Fruit fly (Drosophila melanogaster) whole organism, prepupa: ENCODE results near the gene Obp8a.

Experiments
- CG10631 ChIP-seq: fragments of 200-800 bp; sonication (Bioruptor generic); optimal IDR thresholded peaks from 2 replicates; lab custom pipeline; 2016; ENCODE audit warnings: missing biosample characterization, missing genetic modification characterization
- CG11294 ChIP-seq: fragments of 200-800 bp; sonication (Bioruptor generic); IDR thresholded peaks from 2 replicates; pipeline ENCODE4 v1.3.6; 2022; ENCODE audit warnings: missing biosample characterization, missing genetic modification characterization
- CG15336 ChIP-seq: fragments of 200-800 bp; sonication (Bioruptor generic); IDR thresholded peaks from 2 replicates; pipeline ENCODE4 v1.3.6; 2022; ENCODE audit warnings: missing biosample characterization, missing genetic modification characterization
- CG16779 ChIP-seq: fragments of 200-800 bp; sonication (Bioruptor generic); optimal IDR thresholded peaks from 3 replicates; lab custom pipeline; 2017; ENCODE audit warnings: missing biosample characterization, mild to moderate bottlenecking, missing genetic modification characterization
- CG3032 ChIP-seq: fragments of 200-800 bp; optimal IDR thresholded peaks from 2 replicates; lab custom pipeline; 2019; ENCODE audit warnings: missing biosample characterization, mild to moderate bottlenecking, missing genetic modification characterization, moderate library complexity
- CG31627 ChIP-seq: fragments of 200-800 bp; sonication (Bioruptor generic); optimal IDR thresholded peaks from 3 replicates; lab custom pipeline; 2016; ENCODE audit warnings: missing biosample characterization, missing genetic modification characterization
- CG32006 ChIP-seq: fragments of 200-800 bp; sonication (Bioruptor generic); optimal IDR thresholded peaks from 3 replicates; lab custom pipeline; 2017; ENCODE audit warnings: missing biosample characterization, mild to moderate bottlenecking, missing genetic modification characterization
- CG3919 ChIP-seq: fragments of 200-800 bp; sonication (Bioruptor generic); optimal IDR thresholded peaks from 3 replicates; lab custom pipeline; 2016; ENCODE audit warnings: missing biosample characterization, missing genetic modification characterization
- CG6163 ChIP-seq: fragments of 200-800 bp; sonication (Bioruptor generic); IDR thresholded peaks from 3 replicates; pipeline ENCODE4 v1.3.6; 2022; ENCODE audit warnings: missing biosample characterization, missing genetic modification characterization
- CG6276 ChIP-seq: fragments of 200-800 bp; sonication (Bioruptor generic); optimal IDR thresholded peaks from 2 replicates; lab custom pipeline; 2017; ENCODE audit warnings: missing biosample characterization, mild to moderate bottlenecking, missing genetic modification characterization
- CG6792 ChIP-seq: fragments of 200-800 bp; sonication (Bioruptor generic); optimal IDR thresholded peaks from 3 replicates; lab custom pipeline; 2016; ENCODE audit warnings: missing biosample characterization, missing genetic modification characterization
- CG6808 ChIP-seq: fragments of 200-800 bp; sonication (Bioruptor generic); optimal IDR thresholded peaks from 3 replicates; lab custom pipeline; 2017; ENCODE audit warnings: missing biosample characterization, missing genetic modification characterization, mild to moderate bottlenecking, moderate library complexity, missing genetic modification reagents
- CG6854 ChIP-seq: fragments of 200-800 bp; sonication (Bioruptor generic); optimal IDR thresholded peaks from 2 replicates; lab custom pipeline; 2017; ENCODE audit warnings: missing biosample characterization, mild to moderate bottlenecking, missing genetic modification characterization
- CG7368 ChIP-seq: fragments of 200-800 bp; sonication (Bioruptor generic); optimal IDR thresholded peaks from 3 replicates; lab custom pipeline; 2016; ENCODE audit warnings: missing biosample characterization, missing genetic modification characterization
- CG8119 ChIP-seq: fragments of 200-800 bp; sonication (Bioruptor generic); IDR thresholded peaks from 3 replicates; pipeline ENCODE4 v1.3.6; 2022; ENCODE audit warnings: missing biosample characterization, missing genetic modification characterization
- CG8319 ChIP-seq: fragments of 200-800 bp; sonication (Bioruptor generic); optimal IDR thresholded peaks from 3 replicates; lab custom pipeline; 2016; ENCODE audit warnings: missing biosample characterization, missing genetic modification characterization
- CG8632 ChIP-seq: fragments of 200-800 bp; sonication (Bioruptor generic); optimal IDR thresholded peaks from 3 replicates; lab custom pipeline; 2016; ENCODE audit warnings: missing biosample characterization, missing genetic modification characterization
- Eip75B ChIP-seq: fragments of 200-800 bp; sonication (Bioruptor generic); optimal IDR thresholded peaks from 3 replicates; lab custom pipeline; 2016; ENCODE audit warnings: missing biosample characterization, missing genetic modification characterization
- Eip78C ChIP-seq: fragments of 200-800 bp; sonication (Bioruptor generic); peaks from one replicate; lab custom pipeline; 2016; ENCODE audit warnings: missing biosample characterization, missing genetic modification characterization
- Eip93F ChIP-seq: fragments of 200-800 bp; sonication (Bioruptor generic); optimal IDR thresholded peaks from 2 replicates; lab custom pipeline; 2016; ENCODE audit warnings: missing biosample characterization, mild to moderate bottlenecking, missing genetic modification characterization
- Ets21C ChIP-seq: fragments of 200-800 bp; sonication (Bioruptor generic); optimal IDR thresholded peaks from 3 replicates; lab custom pipeline; 2016; ENCODE audit warnings: missing biosample characterization, missing genetic modification characterization
- Ets96B ChIP-seq: fragments of 200-800 bp; optimal IDR thresholded peaks from 2 replicates; lab custom pipeline; 2019; ENCODE audit warnings: missing biosample characterization, mild to moderate bottlenecking, missing genetic modification characterization, moderate library complexity
- Gug ChIP-seq: fragments of 200-800 bp; sonication (Bioruptor generic); IDR thresholded peaks from 2 replicates; pipeline ENCODE4 v1.3.6; 2022; ENCODE audit warnings: missing biosample characterization, missing genetic modification characterization
- Hr38 ChIP-seq: sonication (Bioruptor generic); optimal IDR thresholded peaks from 2 replicates; lab custom pipeline; 2016; ENCODE audit warnings: missing biosample characterization, missing genetic modification characterization
- Hr39 ChIP-seq: fragments of 200-800 bp; sonication (Bioruptor generic); optimal IDR thresholded peaks from 2 replicates; lab custom pipeline; 2016; ENCODE audit warnings: missing biosample characterization, missing genetic modification characterization
- Hr4 ChIP-seq: fragments of 200-800 bp; sonication (Bioruptor generic); optimal IDR thresholded peaks from 3 replicates; lab custom pipeline; 2016; ENCODE audit warnings: missing biosample characterization, missing genetic modification characterization
- Lpt ChIP-seq: fragments of 200-800 bp; sonication (Bioruptor generic); optimal IDR thresholded peaks from 3 replicates; lab custom pipeline; 2016; ENCODE audit warnings: missing biosample characterization, missing genetic modification characterization
- Met ChIP-seq: fragments of 200-800 bp; sonication (Bioruptor generic); optimal IDR thresholded peaks from 3 replicates; lab custom pipeline; 2016; ENCODE audit warnings: missing biosample characterization, missing genetic modification characterization
- OdsH ChIP-seq: fragments of 200-800 bp; sonication (Bioruptor generic); optimal IDR thresholded peaks from 3 replicates; lab custom pipeline; 2016; ENCODE audit warnings: missing biosample characterization, missing genetic modification characterization
- Smox ChIP-seq: fragments of 200-800 bp; sonication (Bioruptor generic); optimal IDR thresholded peaks from 3 replicates; lab custom pipeline; 2016; ENCODE audit warnings: missing biosample characterization, missing genetic modification characterization
- Sox102F ChIP-seq: fragments of 200-800 bp; sonication (Bioruptor generic); optimal IDR thresholded peaks from 2 replicates; lab custom pipeline; 2016; ENCODE audit warnings: missing biosample characterization, mild to moderate bottlenecking, missing genetic modification characterization
- Sox14 ChIP-seq: fragments of 200-800 bp; sonication (Bioruptor generic); optimal IDR thresholded peaks from 3 replicates; lab custom pipeline; 2016; ENCODE audit warnings: missing biosample characterization, missing genetic modification characterization
- Sox15 ChIP-seq: fragments of 200-800 bp; sonication (Bioruptor generic); optimal IDR thresholded peaks from 3 replicates; lab custom pipeline; 2016; ENCODE audit warnings: missing biosample characterization, missing genetic modification characterization
- achi ChIP-seq: fragments of 200-800 bp; sonication (Bioruptor generic); optimal IDR thresholded peaks from 3 replicates; lab custom pipeline; 2016; ENCODE audit warnings: missing biosample characterization, missing genetic modification characterization
- acj6 ChIP-seq: fragments of 200-800 bp; sonication (Bioruptor generic); optimal IDR thresholded peaks from 3 replicates; lab custom pipeline; 2016; ENCODE audit warnings: missing biosample characterization, missing genetic modification characterization
- cyc ChIP-seq: fragments of 200-800 bp; sonication (Bioruptor generic); optimal IDR thresholded peaks from 3 replicates; lab custom pipeline; 2016; ENCODE audit warnings: missing biosample characterization, missing genetic modification characterization
- dac ChIP-seq: fragments of 200-800 bp; sonication (Bioruptor generic); optimal IDR thresholded peaks from 2 replicates; lab custom pipeline; 2017; ENCODE audit warnings: missing biosample characterization, mild to moderate bottlenecking, missing genetic modification characterization
- dsx ChIP-seq: fragments of 200-800 bp; optimal IDR thresholded peaks from 3 replicates; lab custom pipeline; 2019; ENCODE audit warnings: missing biosample characterization, mild to moderate bottlenecking, missing genetic modification characterization, moderate library complexity; ENCODE audit not compliant: poor library complexity, severe bottlenecking
- eg ChIP-seq: fragments of 200-800 bp; sonication (Bioruptor generic); IDR thresholded peaks from 3 replicates; pipeline ENCODE4 v1.3.6; 2022; ENCODE audit warnings: missing biosample characterization, missing genetic modification characterization
- esn ChIP-seq: fragments of 200-800 bp; sonication (Bioruptor generic); optimal IDR thresholded peaks from 2 replicates; lab custom pipeline; 2016; ENCODE audit warnings: missing biosample characterization, mild to moderate bottlenecking, missing genetic modification characterization, moderate library complexity
- fd59A ChIP-seq: fragments of 200-800 bp; sonication (Bioruptor generic); optimal IDR thresholded peaks from 2 replicates; lab custom pipeline; 2017; ENCODE audit warnings: missing biosample characterization, mild to moderate bottlenecking, missing genetic modification characterization, missing genetic modification reagents
- lz ChIP-seq: fragments of 200-800 bp; sonication (Bioruptor generic); optimal IDR thresholded peaks from 3 replicates; lab custom pipeline; 2016; ENCODE audit warnings: missing biosample characterization, missing genetic modification characterization
- net ChIP-seq: fragments of 200-800 bp; sonication (Bioruptor generic); optimal IDR thresholded peaks from 3 replicates; lab custom pipeline; 2016; ENCODE audit warnings: missing biosample characterization, missing genetic modification characterization
- salr ChIP-seq, 2 experiments: fragments of 200-800 bp; sonication (Bioruptor generic); optimal IDR thresholded peaks; 3 replicates each; lab custom pipeline; 2016 to 2018; ENCODE audit warnings: missing biosample characterization in 2 of 2, missing genetic modification characterization in 2 of 2, mild to moderate bottlenecking in 1 of 2
- svp ChIP-seq: fragments of 200-800 bp; sonication (Bioruptor generic); peaks from one replicate; lab custom pipeline; 2016; ENCODE audit warnings: missing biosample characterization, missing genetic modification characterization
- topi ChIP-seq: fragments of 200-800 bp; sonication (Bioruptor generic); optimal IDR thresholded peaks from 3 replicates; lab custom pipeline; 2016; ENCODE audit warnings: missing biosample characterization, missing genetic modification characterization
- vri ChIP-seq: fragments of 200-800 bp; sonication (Bioruptor generic); optimal IDR thresholded peaks from 3 replicates; lab custom pipeline; 2016; ENCODE audit warnings: missing biosample characterization, mild to moderate bottlenecking, missing genetic modification characterization

The Obp8a gene

DNA sequence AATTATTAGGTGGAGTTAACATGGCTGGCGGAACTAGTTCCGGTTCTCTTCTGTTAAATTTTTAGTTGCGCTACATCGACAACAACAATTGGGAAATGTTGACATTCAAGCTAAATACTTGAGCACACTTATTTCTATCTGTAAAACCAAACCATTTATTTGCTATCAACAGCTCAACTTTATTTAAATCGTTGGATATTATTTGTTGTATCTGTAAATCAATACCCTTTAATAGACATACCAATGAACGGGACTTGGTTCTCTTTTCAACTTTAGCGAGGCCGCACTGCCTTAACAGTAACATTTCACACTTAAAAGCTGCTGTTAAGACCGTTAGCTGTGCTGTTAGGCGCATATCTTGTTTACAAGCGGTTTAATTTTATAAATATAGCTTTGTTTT is 21.1 kb upstream of the Obp8a start, which contains the start of gene CG12106 (continued):
- peak; percentile 38 for TF ChIP-seq CG6792 (GFP tag; lab: Kevin White, UChicago)
- no peak for TF ChIP-seq Hr38 (GFP tag; lab: Kevin White, UChicago)
- no peak for TF ChIP-seq svp (GFP tag; lab: Kevin White, UChicago)
- TF ChIP-seq Ets21C, result peak; percentile 47
- no peak for TF ChIP-seq CG32006
- peak; percentile 60 for TF ChIP-seq Hr4 (GFP tag; lab: Kevin White, UChicago)
- TF ChIP-seq Eip93F (GFP tag; lab: Kevin White, UChicago), result no peak
- peak; percentile 17 for TF ChIP-seq CG10631 (GFP tag; lab: Kevin White, UChicago)
- no peak for TF ChIP-seq CG8632 (GFP tag; lab: Kevin White, UChicago)
- TF ChIP-seq lz (GFP tag; lab: Kevin White, UChicago), result peak; percentile 63
- peak; percentile 65 for TF ChIP-seq cyc (GFP tag; lab: Kevin White, UChicago)
- TF ChIP-seq topi (GFP tag; lab: Kevin White, UChicago), result peak; percentile 60
- TF ChIP-seq achi (GFP tag; lab: Kevin White, UChicago), result peak; percentile 46
- TF ChIP-seq eg (GFP tag; lab: Robert Waterston, UW), result no peak
- no peak for TF ChIP-seq CG16779 (tag; lab: Kevin White, UChicago)
- peak; percentile 56 for TF ChIP-seq esn (GFP tag; lab: Kevin White, UChicago)
- peak; percentile 47 for TF ChIP-seq acj6
- no peak for TF ChIP-seq CG7368 (GFP tag; lab: Kevin White, UChicago)
- TF ChIP-seq Hr39 (GFP tag; lab: Kevin White, UChicago), result peak; percentile 64
- TF ChIP-seq CG31627, result peak; percentile 65
- no peak for TF ChIP-seq CG6163 (GFP tag; lab: Robert Waterston, UW)
- TF ChIP-seq fd59A, result no peak
- peak; percentile 60 for TF ChIP-seq OdsH
- peak; percentile 52 for TF ChIP-seq Met (GFP tag; lab: Kevin White, UChicago)
- TF ChIP-seq Lpt (GFP tag; lab: Kevin White, UChicago), result no peak
- no peak for TF ChIP-seq net
- TF ChIP-seq dac (GFP tag; lab: Kevin White, UChicago), result no peak
- peak; percentile 87 for TF ChIP-seq Eip78C (GFP tag; lab: Kevin White, UChicago)
- peak; percentile 42 for TF ChIP-seq Eip75B
- TF ChIP-seq vri (GFP tag; lab: Kevin White, UChicago), result no peak
- TF ChIP-seq CG6276 (GFP tag; lab: Kevin White, UChicago), result no peak
- no peak for TF ChIP-seq CG6854 (GFP tag; lab: Kevin White, UChicago)
- TF ChIP-seq CG8319, result peak; percentile 5
- TF ChIP-seq CG11294, result 0 out of 2 replicates have a peak, but pooled peaks have one; percentile 40
- no peak for TF ChIP-seq CG6808 (GFP tag; lab: Kevin White, UChicago)
- TF ChIP-seq Sox14 (GFP tag; lab: Kevin White, UChicago), result peak; percentile 45
- peak; percentile 56 for TF ChIP-seq Gug
- TF ChIP-seq CG15336 (GFP tag; lab: Robert Waterston, UW), result peak; percentile 52

DNA sequence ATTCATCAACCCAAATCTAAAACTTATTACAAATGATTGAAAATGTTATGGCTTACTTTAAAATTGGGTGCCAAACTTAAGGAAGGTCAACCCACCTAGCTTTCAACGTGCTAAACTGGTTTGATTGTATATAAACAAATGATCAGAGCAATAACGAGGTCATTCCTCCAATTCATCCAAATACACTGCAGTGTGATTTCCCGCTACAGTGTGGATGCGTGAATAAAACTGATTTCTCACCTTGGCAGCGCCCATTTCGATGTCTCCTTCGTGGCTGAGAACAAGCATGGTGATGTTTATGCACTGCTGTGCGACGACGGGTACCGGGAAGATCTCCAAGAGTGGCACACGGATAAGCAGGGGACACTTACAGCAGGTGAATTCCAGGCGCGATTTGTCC is 19.4 kb upstream of the Obp8a start:
- TF ChIP-seq dsx (GFP tag; lab: Kevin White, UChicago), result no peak
- no peak for TF ChIP-seq Hr39 (GFP tag; lab: Kevin White, UChicago)
- TF ChIP-seq CG8119 (GFP tag; lab: Robert Waterston, UW), result no peak
- no peak for TF ChIP-seq salr (GFP tag; optimal IDR thresholded peaks at IDR 0.05; lab: Kevin White, UChicago)
- TF ChIP-seq CG10631 (GFP tag; lab: Kevin White, UChicago), result no peak
- TF ChIP-seq CG7368 (GFP tag; lab: Kevin White, UChicago), result no peak
- TF ChIP-seq, all 60 proteins: peak for 0

DNA sequence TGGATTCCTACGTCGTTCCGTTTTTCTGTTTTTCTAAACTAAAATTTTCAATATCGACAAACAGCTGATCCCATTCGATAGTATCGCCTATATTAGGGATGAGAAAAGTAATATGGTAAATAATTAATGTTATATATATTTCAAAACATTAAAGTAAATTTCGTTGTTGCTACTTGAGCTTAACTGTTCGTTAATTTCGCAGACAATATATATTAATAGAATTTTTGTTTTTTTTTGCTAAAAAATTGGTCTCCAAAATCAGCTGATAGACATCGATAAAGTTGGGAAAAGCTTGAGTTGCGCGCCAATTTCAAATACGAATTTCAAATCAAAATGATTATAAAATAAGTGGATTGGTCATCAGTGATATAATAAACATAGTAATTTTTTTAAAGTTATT is 18.3 kb upstream of the Obp8a start, which contains the start of gene CG12118:
Gene CG12118, minus strand, starts transcription at position 53 of the 400 bp plus-strand sequence.
- TF ChIP-seq CG6276 (GFP tag; lab: Kevin White, UChicago), result no peak
- TF ChIP-seq Sox14 (GFP tag; lab: Kevin White, UChicago), result peak; percentile 41
- no peak for TF ChIP-seq fd59A
- TF ChIP-seq Smox (GFP tag; lab: Kevin White, UChicago), result peak; percentile 70
- TF ChIP-seq Sox102F (GFP tag; lab: Kevin White, UChicago), result peak; percentile 74
- TF ChIP-seq Ets96B (tag; lab: Kevin White, UChicago), result peak; percentile 49
- no peak for TF ChIP-seq dsx (GFP tag; lab: Kevin White, UChicago)
- TF ChIP-seq CG31627, result peak; percentile 53
- TF ChIP-seq CG3032, result peak; percentile 61
- peak; percentile 83 for TF ChIP-seq CG10631 (GFP tag; lab: Kevin White, UChicago)
- peak; percentile 45 for TF ChIP-seq CG7368 (GFP tag; lab: Kevin White, UChicago)
- TF ChIP-seq CG8632 (GFP tag; lab: Kevin White, UChicago), result peak; percentile 69
- TF ChIP-seq vri (GFP tag; lab: Kevin White, UChicago), result peak; percentile 45
- peak; percentile 53 for TF ChIP-seq Ets21C
- TF ChIP-seq Sox15 (GFP tag; lab: Kevin White, UChicago), result peak; percentile 19
- TF ChIP-seq CG8319, result peak; percentile 45
- no peak for TF ChIP-seq CG6854 (GFP tag; lab: Kevin White, UChicago)
- peak; percentile 72 for TF ChIP-seq CG15336 (GFP tag; lab: Robert Waterston, UW)
- peak; percentile 65 for TF ChIP-seq Hr4 (GFP tag; lab: Kevin White, UChicago)
- peak; percentile 71 for TF ChIP-seq CG3919
- TF ChIP-seq Eip93F (GFP tag; lab: Kevin White, UChicago), result peak; percentile 45
- peak in 1 of 2 experiments; percentile 31 for TF ChIP-seq salr (GFP tag; optimal IDR thresholded peaks at IDR 0.05; lab: Kevin White, UChicago)
